Worm (Caenorhabditis elegans): ENCODE results near the gene vep-2.

vep-2 gene

ce11 chrX:3590510-3590909, 37.6 kb upstream of the vep-2 start:
- peak in 1 of 2 experiments; percentile 11 for TF ChIP-seq unc-62 (GFP tag; optimal IDR thresholded peaks at IDR 0.05 in 1 of 2)
- no peak for TF ChIP-seq unc-62 (tag; optimal IDR thresholded peaks at IDR 0.05)
- no peak for TF ChIP-seq unc-39 (tag; optimal IDR thresholded peaks at IDR 0.05)
- no peak for TF ChIP-seq jun-1 (tag; optimal IDR thresholded peaks at IDR 0.05)
- TF ChIP-seq T26A8.4 (GFP tag; IDR thresholded peaks at IDR 0.05): no peak

- TF ChIP-seq nhr-111 (GFP tag; optimal IDR thresholded peaks at IDR 0.05) (no peak), daf-16 (GFP tag; optimal IDR thresholded peaks at IDR 0.05) (no peak), daf-16 (tag; optimal IDR thresholded peaks at IDR 0.05) (no peak), mxl-3 (GFP tag; optimal IDR thresholded peaks at IDR 0.05) (peak; percentile 41), aly-2 (tag; optimal IDR thresholded peaks at IDR 0.05) (no peak), lin-13 (GFP tag; optimal IDR thresholded peaks at IDR 0.05) (no peak), unc-62 (GFP tag; optimal IDR thresholded peaks at IDR 0.05 in 1 of 2) (peak in 1 of 2 experiments; percentile 9), unc-62 (tag; optimal IDR thresholded peaks at IDR 0.05) (no peak), hlh-11 (tag; optimal IDR thresholded peaks at IDR 0.05) (peak; percentile 55), madf-9 (GFP tag; conservative IDR thresholded peaks at IDR 0.05) (no peak)
These were observed 31.8 kb upstream of the vep-2 start, which contains the start of gene T27A10.6 for ce11 chrX:3596303-3596772. TSS of gene T27A10.6 (minus strand) at chrX:3596353.

- TF ChIP-seq nhr-6 (tag; optimal IDR thresholded peaks at IDR 0.05): no peak
- no peak for TF ChIP-seq T26A8.4 (GFP tag; IDR thresholded peaks at IDR 0.05)
These were observed 31.1 kb upstream of the vep-2 start for ce11 chrX:3596967-3597366.

- peak in 1 of 2 experiments; percentile 84 for TF ChIP-seq daf-16 (GFP tag; optimal IDR thresholded peaks at IDR 0.05)
- TF ChIP-seq daf-16 (tag; optimal IDR thresholded peaks at IDR 0.05): no peak
- no peak for TF ChIP-seq nhr-41 (GFP tag; IDR thresholded peaks at IDR 0.05)
These were observed 28.3 kb upstream of the vep-2 start for ce11 chrX:3599860-3600259.

- TF ChIP-seq mes-2 (tag; optimal IDR thresholded peaks at IDR 0.05; ENCODE audit: poor library complexity, severe bottlenecking) (no peak), daf-8 (GFP tag; IDR thresholded peaks at IDR 0.05) (no peak), mxl-3 (GFP tag; optimal IDR thresholded peaks at IDR 0.05) (no peak), pqm-1 (tag; optimal IDR thresholded peaks at IDR 0.05) (peak; percentile 46), Y5F2A.4 (GFP tag; optimal IDR thresholded peaks at IDR 0.05) (no peak), ceh-82 (tag; optimal IDR thresholded peaks at IDR 0.05) (no peak), vab-7 (GFP tag; IDR thresholded peaks at IDR 0.05) (no peak), spr-3 (GFP tag; optimal IDR thresholded peaks at IDR 0.05) (no peak), nhr-111 (GFP tag; optimal IDR thresholded peaks at IDR 0.05) (no peak), dmd-6 (GFP tag; IDR thresholded peaks at IDR 0.05) (peak; percentile 13; the same call in 1 of the 2 replicates), dpl-1 (GFP tag; optimal IDR thresholded peaks at IDR 0.05) (no peak), lin-1 (GFP tag; IDR thresholded peaks at IDR 0.05) (no peak), mdt-29 (GFP tag; IDR thresholded peaks at IDR 0.05) (no peak), dve-1 (tag; optimal IDR thresholded peaks at IDR 0.05; ENCODE audit: insufficient read depth) (peak; percentile 63), F26F4.8 (GFP tag; conservative IDR thresholded peaks at IDR 0.05) (no peak), hlh-11 (tag; optimal IDR thresholded peaks at IDR 0.05) (peak; percentile 47), ceh-28 (tag; optimal IDR thresholded peaks at IDR 0.05) (no peak), F37D6.2 (tag; optimal IDR thresholded peaks at IDR 0.05) (no peak), madf-5 (GFP tag; IDR thresholded peaks at IDR 0.05) (no peak), daf-16 (GFP tag; optimal IDR thresholded peaks at IDR 0.05) (no peak), daf-16 (tag; optimal IDR thresholded peaks at IDR 0.05) (peak; percentile 80), nhr-28 (tag; optimal IDR thresholded peaks at IDR 0.05) (peak; percentile 57), ceh-62 (tag; optimal IDR thresholded peaks at IDR 0.05) (no peak)
These were observed 27.7 kb upstream of the vep-2 start, which contains the start of gene cgr-1 for ce11 chrX:3600390-3600789. TSS of gene cgr-1 (minus strand) at chrX:3600457.
